Worm (Caenorhabditis elegans): ENCODE data around the gene mtm-9.

DNA sequence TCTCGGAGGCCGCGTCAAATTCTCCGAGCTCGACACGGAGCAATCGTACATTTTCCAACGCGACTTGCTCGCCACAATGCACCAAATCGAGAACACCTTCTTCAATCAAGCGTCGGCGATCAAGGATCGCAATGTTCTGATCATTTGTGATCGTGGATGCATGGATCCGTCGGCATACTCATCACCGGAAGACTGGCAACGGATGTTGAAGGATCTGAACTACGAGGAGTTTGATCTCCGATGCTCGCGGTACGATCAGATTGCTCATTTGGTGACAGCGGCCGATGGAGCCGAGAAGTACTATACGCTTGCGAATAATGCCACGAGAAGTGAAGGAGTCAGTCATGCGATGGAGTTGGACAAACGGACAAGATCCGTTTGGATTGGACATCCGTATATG lies 44.9 kb upstream of the mtm-9 start:
- TF ChIP-seq ceh-91 (GFP tag; IDR thresholded peaks at IDR 0.05) (no peak), snpc-3.4 (tag; optimal IDR thresholded peaks at IDR 0.05) (no peak), snpc-4 (GFP tag; optimal IDR thresholded peaks at IDR 0.05) (no peak), snpc-4 (tag; optimal IDR thresholded peaks at IDR 0.05) (no peak), zfh-2 (GFP tag; conservative IDR thresholded peaks at IDR 0.05) (0 out of 2 replicates have a peak, but pooled peaks have one; percentile 26), madf-6 (GFP tag; IDR thresholded peaks at IDR 0.05) (no peak), ztf-25 (GFP tag; IDR thresholded peaks at IDR 0.05) (no peak), lir-1 (GFP tag; conservative IDR thresholded peaks at IDR 0.05) (no peak), ceh-27 (GFP tag; optimal IDR thresholded peaks at IDR 0.05) (no peak), ZK185.1 (tag; optimal IDR thresholded peaks at IDR 0.05; ENCODE audit: poor library complexity, severe bottlenecking) (no peak), F57C9.4 (tag; optimal IDR thresholded peaks at IDR 0.05) (no peak), ama-1 (optimal IDR thresholded peaks at IDR 0.05) (no peak), ama-1 (GFP tag; optimal IDR thresholded peaks at IDR 0.05) (no peak), atf-7 (tag; optimal IDR thresholded peaks at IDR 0.05) (no peak), B0336.3 (GFP tag; IDR thresholded peaks at IDR 0.05) (no peak), nhr-179 (tag; optimal IDR thresholded peaks at IDR 0.05) (no peak)
